Fruit fly (Drosophila melanogaster): ENCODE data around the gene Polr2C.
A peak's percentile ranks its signal among the peaks of the same experiment; 100 is the strongest.

The Polr2C gene

DNA sequence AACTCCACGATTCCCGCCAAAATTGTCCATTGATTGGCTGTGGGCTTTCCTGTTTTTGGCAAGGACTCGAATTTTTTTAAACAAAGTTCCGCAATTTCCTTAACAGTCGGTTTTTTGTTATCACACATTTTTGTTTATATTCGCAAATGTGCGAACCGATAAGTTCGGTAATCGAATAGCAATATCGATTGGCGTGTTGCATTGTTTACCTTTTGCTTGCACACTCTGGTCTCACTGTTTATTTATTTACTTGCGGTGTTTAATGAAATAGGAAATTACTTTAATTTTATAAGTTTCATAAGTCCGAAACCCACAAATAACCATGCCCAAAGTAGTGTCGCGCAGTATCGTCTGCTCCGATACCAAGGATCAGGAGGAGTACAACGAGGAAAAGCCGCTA, 21.8 kb upstream of the Polr2C start, which contains the start of the genes Adat1 and CG16865:
Gene Adat1, minus strand, starts transcription at position 152 of the 400 bp plus-strand sequence.
Gene CG16865, plus strand, starts transcription at position 200 of the 400 bp plus-strand sequence.
- peak; percentile 12 for TF ChIP-seq CG13624 (GFP tag; optimal IDR thresholded peaks at IDR 0.05)
- no peak for TF ChIP-seq D (optimal IDR thresholded peaks at IDR 0.05)
- no peak for TF ChIP-seq D (GFP tag; optimal IDR thresholded peaks at IDR 0.05)
- peak; percentile 6 for TF ChIP-seq CG7987 (GFP tag; optimal IDR thresholded peaks at IDR 0.05)
- TF ChIP-seq gfzf (GFP tag; optimal IDR thresholded peaks at IDR 0.05): peak; percentile 76
- peak; percentile 15 for TF ChIP-seq gro (GFP tag; optimal IDR thresholded peaks at IDR 0.05)
- TF ChIP-seq kah (GFP tag; optimal IDR thresholded peaks at IDR 0.05): no peak
- peak; percentile 72; the same call in 1 of the 3 replicates for TF ChIP-seq CG34422 (GFP tag; IDR thresholded peaks at IDR 0.05)
- TF ChIP-seq HHEX (GFP tag; optimal IDR thresholded peaks at IDR 0.05): no peak
- peak; percentile 36; the same call in 1 of the 2 replicates for TF ChIP-seq tna (GFP tag; IDR thresholded peaks at IDR 0.05; ENCODE audit: partially characterized antibody)
- TF ChIP-seq E2f2 (GFP tag; IDR thresholded peaks at IDR 0.05): peak; percentile 41
- TF ChIP-seq Lpt (GFP tag; optimal IDR thresholded peaks at IDR 0.05): no peak
- TF ChIP-seq CG9797 (GFP tag; optimal IDR thresholded peaks at IDR 0.05): peak; percentile 76
- 0 out of 3 replicates have a peak, but pooled peaks have one; percentile 31 for TF ChIP-seq Opbp (GFP tag; IDR thresholded peaks at IDR 0.05; ENCODE audit: partially characterized antibody)
- peak; percentile 61 for TF ChIP-seq Scr (GFP tag; IDR thresholded peaks at IDR 0.05; ENCODE audit: partially characterized antibody)
- peak; percentile 26 for TF ChIP-seq Myb (GFP tag; optimal IDR thresholded peaks at IDR 0.05)
- TF ChIP-seq Mrtf (GFP tag; IDR thresholded peaks at IDR 0.05): no peak
- no peak for TF ChIP-seq CG14050 (GFP tag; IDR thresholded peaks at IDR 0.05)
- peak; percentile 12; the same call in 1 of the 2 replicates for TF ChIP-seq inv (GFP tag; IDR thresholded peaks at IDR 0.05; ENCODE audit: partially characterized antibody)
- peak; percentile 56; the same call in 2 of the 3 replicates for TF ChIP-seq CG14860 (GFP tag; IDR thresholded peaks at IDR 0.05; ENCODE audit: partially characterized antibody)
- TF ChIP-seq CG7963 (GFP tag; IDR thresholded peaks at IDR 0.05; ENCODE audit: partially characterized antibody): peak; percentile 56; the same call in 1 of the 3 replicates
- TF ChIP-seq HLHmδ (GFP tag; optimal IDR thresholded peaks at IDR 0.05): no peak
- TF ChIP-seq BEAF-32 (GFP tag; optimal IDR thresholded peaks at IDR 0.05): peak; percentile 53
- peak; percentile 47; the same call in 1 of the 2 replicates for TF ChIP-seq bbx (GFP tag; IDR thresholded peaks at IDR 0.05; ENCODE audit: partially characterized antibody)
- peak in 1 of 2 experiments; percentile 74 for TF ChIP-seq Pdp1 (GFP tag; optimal IDR thresholded peaks at IDR 0.05)
- peak; percentile 35 for TF ChIP-seq CG14710 (tag; optimal IDR thresholded peaks at IDR 0.05)
- peak; percentile 48; the same call in 2 of the 3 replicates for TF ChIP-seq CG6791 (GFP tag; IDR thresholded peaks at IDR 0.05; ENCODE audit: partially characterized antibody)
- TF ChIP-seq zen2 (GFP tag; IDR thresholded peaks at IDR 0.05; ENCODE audit: partially characterized antibody): peak; percentile 42; the same call in 1 of the 3 replicates
- TF ChIP-seq Dref (GFP tag; IDR thresholded peaks at IDR 0.05): peak; percentile 80
- TF ChIP-seq Drgx (GFP tag; IDR thresholded peaks at IDR 0.05): no peak
- TF ChIP-seq nerfin-2 (GFP tag; IDR thresholded peaks at IDR 0.05; ENCODE audit: partially characterized antibody): peak; percentile 25; the same call in 1 of the 2 replicates
- TF ChIP-seq CG11560 (tag; IDR thresholded peaks at IDR 0.05): peak; percentile 98
- TF ChIP-seq Bgb (GFP tag; IDR thresholded peaks at IDR 0.05; ENCODE audit: partially characterized antibody): peak; percentile 58
- no peak for TF ChIP-seq CG13123 (GFP tag; optimal IDR thresholded peaks at IDR 0.05)
- TF ChIP-seq Sry-δ (GFP tag; optimal IDR thresholded peaks at IDR 0.05): peak; percentile 43
- peak; percentile 87 for TF ChIP-seq stwl (tag; optimal IDR thresholded peaks at IDR 0.05)
- peak; percentile 87 for TF ChIP-seq onecut (GFP tag; IDR thresholded peaks at IDR 0.05)
- TF ChIP-seq MBD-R2 (GFP tag; IDR thresholded peaks at IDR 0.05): peak; percentile 96
- TF ChIP-seq CG15696 (tag; optimal IDR thresholded peaks at IDR 0.05): peak; percentile 21
- TF ChIP-seq CG16863 (GFP tag; optimal IDR thresholded peaks at IDR 0.05): no peak
- 0 out of 3 replicates have a peak, but pooled peaks have one; percentile 10 for TF ChIP-seq vnd (GFP tag; IDR thresholded peaks at IDR 0.05; ENCODE audit: partially characterized antibody)
- TF ChIP-seq CG13287 (GFP tag; IDR thresholded peaks at IDR 0.05; ENCODE audit: partially characterized antibody): peak; percentile 72
- TF ChIP-seq CG33213 (GFP tag; optimal IDR thresholded peaks at IDR 0.05): peak; percentile 14
- TF ChIP-seq CG34224 (GFP tag; IDR thresholded peaks at IDR 0.05; ENCODE audit: partially characterized antibody): peak; percentile 57
- TF ChIP-seq Lhr (GFP tag; optimal IDR thresholded peaks at IDR 0.05): peak; percentile 14
- peak; percentile 35 for TF ChIP-seq Sin3A (optimal IDR thresholded peaks at IDR 0.05)
- peak; percentile 61; the same call in 1 of the 2 replicates for TF ChIP-seq ato (GFP tag; IDR thresholded peaks at IDR 0.05; ENCODE audit: partially characterized antibody)
- peak; percentile 54; the same call in 2 of the 3 replicates for TF ChIP-seq CG16813 (GFP tag; IDR thresholded peaks at IDR 0.05; ENCODE audit: partially characterized antibody)

Measured in whole organism, embryonic.